Worm (Caenorhabditis elegans): ENCODE measurements around the gene svh-2.

The svh-2 gene

ce11 chrX:6552806-6553337, at the start of gene svh-2:
Gene svh-2 (plus strand): TSS chrX:6553287.
- peak; percentile 44 for TF ChIP-seq aha-1 (tag)
- peak in 1 of 2 experiments; percentile 98 for TF ChIP-seq unc-62 (GFP tag; optimal IDR thresholded peaks at IDR 0.05 in 1 of 2)
- TF ChIP-seq unc-62 (tag; optimal IDR thresholded peaks at IDR 0.05) = no peak
- TF ChIP-seq hlh-30 (tag; optimal IDR thresholded peaks at IDR 0.05; ENCODE audit: insufficient read depth) = peak; percentile 1
- no peak for TF ChIP-seq php-3 (GFP tag; IDR thresholded peaks at IDR 0.05)

ce11 chrX:6505008-6505407, 48.1 kb upstream of the svh-2 start, which contains the start of gene cdf-1:
Gene cdf-1 (minus strand): TSS chrX:6505143.
- TF ChIP-seq spr-1 (tag; optimal IDR thresholded peaks at IDR 0.05) (no peak), dmd-8 (GFP tag; IDR thresholded peaks at IDR 0.05) (no peak), nhr-41 (GFP tag; IDR thresholded peaks at IDR 0.05) (no peak), aly-2 (tag; optimal IDR thresholded peaks at IDR 0.05) (no peak), fos-1 (tag; optimal IDR thresholded peaks at IDR 0.05) (no peak), mep-1 (tag; optimal IDR thresholded peaks at IDR 0.05) (peak; percentile 5), lin-29 (GFP tag; IDR thresholded peaks at IDR 0.05) (no peak), lsy-2 (tag; optimal IDR thresholded peaks at IDR 0.05) (peak in 1 of 2 experiments; percentile 32), gei-8 (GFP tag; optimal IDR thresholded peaks at IDR 0.05) (no peak), nhr-10 (tag; optimal IDR thresholded peaks at IDR 0.05) (no peak), hmg-1.1 (GFP tag; IDR thresholded peaks at IDR 0.05) (0 out of 2 replicates have a peak, but pooled peaks have one; percentile 28), hif-1 (tag; optimal IDR thresholded peaks at IDR 0.05) (no peak), zag-1 (tag; optimal IDR thresholded peaks at IDR 0.05) (no peak), lin-1 (GFP tag; IDR thresholded peaks at IDR 0.05) (no peak), lim-7 (GFP tag; IDR thresholded peaks at IDR 0.05) (no peak), madf-9 (GFP tag; conservative IDR thresholded peaks at IDR 0.05) (no peak), ZK546.5 (tag; optimal IDR thresholded peaks at IDR 0.05) (no peak), aha-1 (tag) (peak; percentile 40), Y105C5A.15 (GFP tag; IDR thresholded peaks at IDR 0.05) (no peak), F49E8.2 (tag; optimal IDR thresholded peaks at IDR 0.05; ENCODE audit: borderline replicate concordance) (no peak), lir-3 (tag; optimal IDR thresholded peaks at IDR 0.05) (no peak), ceh-44 (GFP tag; IDR thresholded peaks at IDR 0.05) (no peak), fkh-10 (GFP tag; optimal IDR thresholded peaks at IDR 0.05) (no peak), ceh-62 (tag; optimal IDR thresholded peaks at IDR 0.05) (no peak), lin-38 (GFP tag; IDR thresholded peaks at IDR 0.05) (no peak), tra-1 (GFP tag; IDR thresholded peaks at IDR 0.05) (no peak), dpl-1 (GFP tag; optimal IDR thresholded peaks at IDR 0.05) (peak; percentile 13), lin-15B (tag; optimal IDR thresholded peaks at IDR 0.05) (no peak), unc-130 (GFP tag; optimal IDR thresholded peaks at IDR 0.05) (no peak), php-3 (GFP tag; IDR thresholded peaks at IDR 0.05) (no peak), T20F7.1 (GFP tag; optimal IDR thresholded peaks at IDR 0.05) (no peak), ceh-28 (tag; optimal IDR thresholded peaks at IDR 0.05) (peak; percentile 9), hlh-11 (tag; optimal IDR thresholded peaks at IDR 0.05) (no peak), nhr-25 (tag; optimal IDR thresholded peaks at IDR 0.05; ENCODE audit: borderline replicate concordance, insufficient read depth) (no peak), mxl-3 (GFP tag; optimal IDR thresholded peaks at IDR 0.05) (no peak), mes-2 (tag; optimal IDR thresholded peaks at IDR 0.05; ENCODE audit: poor library complexity, severe bottlenecking) (peak; percentile 48), zip-11 (GFP tag; IDR thresholded peaks at IDR 0.05) (no peak), nhr-111 (GFP tag; optimal IDR thresholded peaks at IDR 0.05) (no peak), arid-1 (GFP tag; conservative IDR thresholded peaks at IDR 0.05) (no peak), ces-1 (GFP tag; optimal IDR thresholded peaks at IDR 0.05) (no peak), rbr-2 (tag; optimal IDR thresholded peaks at IDR 0.05) (peak; percentile 18), nhr-237 (tag; optimal IDR thresholded peaks at IDR 0.05) (no peak), F10B5.3 (tag; optimal IDR thresholded peaks at IDR 0.05) (no peak)
